Fruit fly (Drosophila melanogaster): Measurements from ENCODE around the gene CG12493.

Gene CG12493

DNA sequence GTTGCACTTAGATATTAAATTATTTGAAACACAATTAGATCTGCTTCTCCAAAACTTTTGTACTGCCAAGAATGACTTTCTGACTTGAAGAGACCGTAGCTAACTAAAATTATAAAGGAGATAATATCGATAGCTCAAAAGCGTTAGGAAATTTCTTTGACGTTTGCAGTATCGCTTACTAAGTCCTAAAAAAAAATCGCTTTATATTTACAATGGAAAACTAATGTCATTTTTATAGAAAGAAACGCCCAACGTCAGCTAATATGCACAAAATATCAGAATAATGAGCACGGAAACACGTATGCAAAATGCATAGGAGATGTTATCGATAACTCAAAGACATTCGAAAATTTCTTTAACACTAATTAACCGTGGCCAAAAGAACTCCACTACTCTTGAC is at the start of gene CG12493:
Gene CG12493 (minus strand): TSS at position 101 of the 400 bp plus-strand sequence.
- TF ChIP-seq CG17801 (GFP tag; optimal IDR thresholded peaks at IDR 0.05; ENCODE audit: partially characterized antibody), result no peak

- no peak for TF ChIP-seq CG17801 (GFP tag; optimal IDR thresholded peaks at IDR 0.05; ENCODE audit: partially characterized antibody)
Measured at dm6 chr3L:4800641-4801040, 47.1 kb upstream of the CG12493 start.

DNA sequence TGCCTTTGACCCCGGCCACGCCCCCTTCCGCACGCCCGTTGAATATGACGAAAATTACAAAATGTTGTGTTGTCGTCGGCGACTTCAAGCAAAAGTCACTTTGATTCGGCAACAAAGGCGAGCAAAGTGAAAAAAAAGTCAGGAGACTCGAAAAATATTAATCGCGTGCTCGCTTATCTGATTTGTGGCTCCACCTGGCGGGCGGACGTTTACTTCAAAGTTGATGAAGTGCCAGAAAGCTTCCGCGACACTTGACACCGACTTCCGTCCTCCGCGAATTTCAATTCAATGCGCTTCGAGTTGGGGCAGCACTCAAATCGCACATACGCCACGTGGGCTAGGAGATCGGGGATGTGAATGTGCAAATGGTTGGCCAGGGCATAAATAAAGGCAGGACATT is 22.9 kb upstream of the CG12493 start:
- TF ChIP-seq CG17801 (GFP tag; optimal IDR thresholded peaks at IDR 0.05; ENCODE audit: partially characterized antibody), result no peak

DNA sequence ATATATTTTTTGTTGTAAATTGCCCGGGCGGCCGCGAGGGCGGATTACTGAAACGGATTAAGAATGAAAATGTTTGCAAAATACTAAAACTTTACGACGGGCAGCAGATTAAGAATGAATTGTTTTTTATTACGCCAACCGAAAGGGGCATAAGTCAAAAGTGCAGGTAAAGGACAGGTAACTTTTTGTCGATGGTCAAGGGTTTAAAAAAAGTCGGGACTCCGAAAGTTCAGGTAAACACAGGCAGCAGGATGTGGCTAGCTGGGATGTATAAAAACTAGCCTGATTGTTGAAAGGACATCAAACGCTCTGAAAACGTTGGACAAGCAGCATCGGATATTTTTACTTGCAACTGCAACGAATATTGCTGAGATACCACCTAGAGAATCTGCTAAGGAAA is 4.0 kb upstream of the CG12493 start, which contains the start of gene CG13711:
Gene CG13711 (plus strand): TSS at position 301 of the 400 bp plus-strand sequence.
- TF ChIP-seq CG17801 (GFP tag; optimal IDR thresholded peaks at IDR 0.05; ENCODE audit: partially characterized antibody), result no peak

DNA sequence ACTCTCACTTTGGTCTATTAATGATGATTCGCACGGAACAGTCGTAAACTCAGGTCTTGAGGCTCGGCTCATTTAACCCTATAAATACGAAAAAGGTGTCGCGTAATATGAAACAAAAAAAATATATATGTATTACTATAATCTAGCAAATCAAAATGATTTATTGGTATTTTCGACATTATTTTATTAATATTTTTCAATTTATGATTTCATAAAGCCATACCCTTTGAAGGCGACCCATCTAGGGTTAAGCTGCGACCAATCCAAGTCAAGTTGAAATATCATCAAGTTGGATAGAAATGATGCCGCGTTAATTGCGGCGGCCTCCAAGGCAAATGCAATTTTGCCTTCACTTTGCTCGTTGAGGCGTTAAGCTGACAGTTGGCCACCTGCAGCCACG is 2.8 kb downstream of the CG12493 start:
- TF ChIP-seq CG17801 (GFP tag; optimal IDR thresholded peaks at IDR 0.05; ENCODE audit: partially characterized antibody), result no peak

- TF ChIP-seq CG17801 (GFP tag; optimal IDR thresholded peaks at IDR 0.05; ENCODE audit: partially characterized antibody), result no peak
Measured at dm6 chr3L:4749126-4749525, 4.4 kb downstream of the CG12493 start.

DNA sequence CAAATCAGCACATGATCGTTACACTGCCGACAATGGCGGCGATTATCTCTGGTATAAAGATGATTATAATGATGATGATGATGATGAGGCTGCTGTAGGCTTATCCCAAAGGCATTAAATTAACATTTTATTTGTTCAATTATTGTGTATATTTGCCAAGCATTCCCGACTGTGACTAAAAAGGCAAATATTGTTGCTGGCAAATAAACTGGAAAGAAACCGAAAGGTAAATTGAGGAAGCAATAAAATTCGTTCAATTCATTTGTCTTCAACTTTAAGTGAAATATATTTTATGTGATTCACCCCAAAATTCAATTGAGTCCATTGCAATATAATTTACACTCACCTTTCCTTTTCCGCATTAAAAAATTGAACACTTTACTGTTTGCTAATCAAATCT is 5.5 kb downstream of the CG12493 start:
- TF ChIP-seq CG17801 (GFP tag; optimal IDR thresholded peaks at IDR 0.05; ENCODE audit: partially characterized antibody), result no peak

dm6 chr3L:4747119-4747851 is 6.3 kb downstream of the CG12493 start:
- TF ChIP-seq CG17801 (GFP tag; optimal IDR thresholded peaks at IDR 0.05; ENCODE audit: partially characterized antibody), result no peak

dm6 chr3L:4745143-4745542 is 8.4 kb downstream of the CG12493 start:
- TF ChIP-seq CG17801 (GFP tag; optimal IDR thresholded peaks at IDR 0.05; ENCODE audit: partially characterized antibody), result no peak

DNA sequence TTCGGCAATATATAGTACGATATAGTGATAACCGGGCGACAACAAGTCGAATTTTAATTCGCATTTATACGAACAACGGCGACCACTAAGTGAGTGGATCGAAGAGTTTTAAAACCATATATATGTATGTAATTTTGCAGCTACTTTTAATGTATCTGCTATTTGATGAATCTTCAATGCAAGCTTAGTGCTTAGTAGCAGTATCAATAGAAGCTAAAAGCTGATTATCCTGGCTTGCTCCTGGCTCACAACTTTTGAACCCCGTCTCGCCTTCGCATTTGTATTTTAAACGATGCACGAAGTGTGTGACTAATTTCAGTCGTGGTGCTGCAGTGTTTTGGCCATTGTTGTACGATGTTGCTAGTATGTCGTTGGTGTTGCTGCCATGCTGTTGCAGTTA is 16.9 kb downstream of the CG12493 start:
- TF ChIP-seq CG17801 (GFP tag; optimal IDR thresholded peaks at IDR 0.05; ENCODE audit: partially characterized antibody), result no peak

dm6 chr3L:4731687-4732086 is 21.9 kb downstream of the CG12493 start:
- TF ChIP-seq CG17801 (GFP tag; optimal IDR thresholded peaks at IDR 0.05; ENCODE audit: partially characterized antibody), result no peak

dm6 chr3L:4729805-4730204 is 23.7 kb downstream of the CG12493 start:
- TF ChIP-seq CG17801 (GFP tag; optimal IDR thresholded peaks at IDR 0.05; ENCODE audit: partially characterized antibody), result no peak

DNA sequence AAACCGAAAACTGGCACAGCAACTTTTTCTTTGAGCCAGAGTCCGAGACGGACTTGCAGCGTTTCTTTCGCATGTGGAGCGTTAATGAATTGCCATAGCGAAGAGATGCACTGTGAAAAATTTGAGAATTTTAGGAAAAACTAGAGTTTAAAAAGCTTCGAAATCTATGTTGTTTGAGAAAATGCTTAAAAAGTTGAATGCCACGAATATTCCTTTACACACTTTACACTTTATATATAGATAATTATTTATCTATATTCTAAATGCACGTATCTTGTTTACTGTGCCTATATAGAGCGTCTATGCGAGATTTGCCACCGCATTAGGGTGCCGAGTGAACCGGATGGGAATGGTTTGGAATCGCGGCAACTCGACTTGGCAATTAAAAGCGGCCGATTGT is 31.7 kb downstream of the CG12493 start:
- no peak for TF ChIP-seq CG17801 (GFP tag; optimal IDR thresholded peaks at IDR 0.05; ENCODE audit: partially characterized antibody)

- no peak for TF ChIP-seq CG17801 (GFP tag; optimal IDR thresholded peaks at IDR 0.05; ENCODE audit: partially characterized antibody)
Measured at dm6 chr3L:4720510-4721157, 32.9 kb downstream of the CG12493 start.

dm6 chr3L:4719743-4720142 is 33.8 kb downstream of the CG12493 start:
- TF ChIP-seq CG17801 (GFP tag; optimal IDR thresholded peaks at IDR 0.05; ENCODE audit: partially characterized antibody), result no peak

DNA sequence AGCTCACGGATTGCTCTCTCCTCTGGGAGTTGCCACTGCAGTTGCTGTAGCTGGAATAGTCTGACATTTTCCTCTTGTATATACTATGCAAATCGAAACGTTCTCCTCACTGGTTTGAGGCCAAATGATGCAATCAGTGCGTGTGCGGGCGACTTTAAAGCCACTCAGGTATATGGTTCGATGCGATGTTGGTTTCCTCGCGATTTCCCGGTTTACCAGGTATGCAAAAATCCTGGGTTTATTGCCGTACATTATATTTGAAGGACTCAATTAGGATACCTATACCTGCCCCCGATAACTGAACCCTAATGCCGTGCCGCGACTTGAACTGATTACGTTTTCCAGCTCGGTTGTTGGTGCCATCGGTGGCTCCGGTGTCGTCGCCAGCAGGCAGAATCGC is 43.7 kb downstream of the CG12493 start, which contains the start of gene CG13712:
Gene CG13712 (minus strand): TSS at position 101 of the 400 bp plus-strand sequence.
- no peak for TF ChIP-seq CG17801 (GFP tag; optimal IDR thresholded peaks at IDR 0.05; ENCODE audit: partially characterized antibody)
